Worm (Caenorhabditis elegans) whole organism, young adult: Measurements from ENCODE around the gene exc-6.
"Not testable (repeated sequence)": the region's sequence is repeated elsewhere in the genome, so short reads cannot be mapped to it uniquely, and the experiment has no call there.

Experiments
- K11D2.4 ChIP-seq: fragments of 200-800 bp; sonication (Bioruptor generic); IDR thresholded peaks from 2 replicates; pipeline ENCODE4 v1.3.6; 2022; ENCODE audit warnings: missing genetic modification reagents, missing genetic modification characterization, missing compliant biosample characterization
- ZK185.1 ChIP-seq: sonication (generic microtip); optimal IDR thresholded peaks from 2 replicates; lab custom pipeline; 2016; ENCODE audit warnings: mild to moderate bottlenecking, missing genetic modification characterization, missing compliant biosample characterization; ENCODE audit not compliant: poor library complexity, severe bottlenecking
- ama-1 ChIP-seq, 3 experiments: fragments of 150-350 bp in 1 of 3; sonication (generic microtip) in 2 of 3; optimal IDR thresholded peaks; 2 replicates each; lab custom pipeline; 2014 to 2018; ENCODE audit warnings: missing biosample characterization in 2 of 3, missing genetic modification characterization in 2 of 3, missing genetic modification reagents in 2 of 3
- athp-1 ChIP-seq: sonication (generic microtip); optimal IDR thresholded peaks from 2 replicates; lab custom pipeline; 2017; ENCODE audit warnings: mild to moderate bottlenecking, missing genetic modification characterization, missing compliant biosample characterization
- egl-44 ChIP-seq: fragments of 200-800 bp; sonication (Bioruptor generic); IDR thresholded peaks from 2 replicates; pipeline ENCODE4 v1.3.6; 2022; ENCODE audit warnings: missing genetic modification reagents, missing genetic modification characterization, missing compliant biosample characterization
- ets-4 ChIP-seq: fragments of 200-800 bp; sonication (Bioruptor generic); optimal IDR thresholded peaks from 2 replicates; lab custom pipeline; 2018; ENCODE audit warnings: mild to moderate bottlenecking, missing genetic modification characterization, missing compliant biosample characterization
- nhr-90 ChIP-seq: sonication (generic microtip); optimal IDR thresholded peaks from 2 replicates; lab custom pipeline; 2016; ENCODE audit warnings: missing genotype, mild to moderate bottlenecking, missing genetic modification characterization, missing compliant biosample characterization
- snpc-4 ChIP-seq, 5 experiments: fragments of 150-350 bp in 1 of 5; sonication (generic microtip) in 4 of 5; optimal IDR thresholded peaks; 2 replicates each; lab custom pipeline; 2014 to 2018; ENCODE audit warnings: missing genetic modification characterization in 5 of 5, missing biosample characterization in 3 of 5, antibody characterized with exemption in 2 of 5, mild to moderate bottlenecking in 2 of 5, missing compliant biosample characterization in 2 of 5, missing genotype in 2 of 5, moderate library complexity in 2 of 5, missing genetic modification reagents in 1 of 5
- unc-130 ChIP-seq: sonication (generic microtip); optimal IDR thresholded peaks from 2 replicates; lab custom pipeline; 2016; ENCODE audit warnings: missing genetic modification reagents, missing genetic modification characterization, missing compliant biosample characterization
- unc-62 ChIP-seq: fragments of 150-350 bp; optimal IDR thresholded peaks from 2 replicates; lab custom pipeline; 2014; ENCODE audit warnings: missing biosample characterization, missing genetic modification reagents, missing genetic modification characterization
- ztf-18 ChIP-seq: sonication (generic microtip); optimal IDR thresholded peaks from 2 replicates; lab custom pipeline; 2016; ENCODE audit warnings: missing genotype, mild to moderate bottlenecking, missing genetic modification characterization, missing compliant biosample characterization

- not testable (repeated sequence) for TF ChIP-seq snpc-4 (GFP tag; optimal IDR thresholded peaks at IDR 0.05; lab: Kevin White, UChicago); snpc-4 (tag; optimal IDR thresholded peaks at IDR 0.05; lab: Kevin White, UChicago); ztf-18 (tag; lab: Kevin White, UChicago); ets-4 (GFP tag; lab: Kevin White, UChicago); ama-1 (optimal IDR thresholded peaks at IDR 0.05; lab: Kevin White, UChicago); ama-1 (GFP tag; optimal IDR thresholded peaks at IDR 0.05; lab: Kevin White, UChicago); egl-44; nhr-90 (tag; lab: Kevin White, UChicago); unc-130 (GFP tag; lab: Kevin White, UChicago); athp-1 (tag; lab: Kevin White, UChicago); ZK185.1 (tag; lab: Kevin White, UChicago); unc-62; K11D2.4 (GFP tag; lab: Robert Waterston, UW)
Measured at ce11 chrIII:1076383-1076782, 26.6 kb upstream of the exc-6 start, which contains the start of gene uaf-1.
